Worm (Caenorhabditis elegans) whole organism, early embryonic: ENCODE data around the gene C05D12.3.

Experiments
- B0310.2 ChIP-seq: sonication (generic microtip); optimal IDR thresholded peaks from 2 replicates; lab custom pipeline; 2016; ENCODE audit warnings: mild to moderate bottlenecking, missing genetic modification characterization, missing compliant biosample characterization
- F13C5.2 ChIP-seq: sonication (generic microtip); optimal IDR thresholded peaks from 2 replicates; lab custom pipeline; 2017; ENCODE audit warnings: mild to moderate bottlenecking, missing genetic modification characterization, inconsistent platforms, missing compliant biosample characterization
- aly-1 ChIP-seq: sonication (generic microtip); optimal IDR thresholded peaks from 2 replicates; lab custom pipeline; 2016; ENCODE audit warnings: missing genetic modification characterization, missing compliant biosample characterization
- ama-1 ChIP-seq: fragments of 150-350 bp; optimal IDR thresholded peaks from 2 replicates; lab custom pipeline; 2014
- ceh-13 ChIP-seq: fragments of 200-800 bp; sonication (Bioruptor generic); optimal IDR thresholded peaks from 2 replicates; lab custom pipeline; 2018; ENCODE audit warnings: mild to moderate bottlenecking, missing genetic modification characterization, missing compliant biosample characterization
- ceh-36 ChIP-seq: sonication (generic microtip); optimal IDR thresholded peaks from 2 replicates; lab custom pipeline; 2016; ENCODE audit warnings: missing genetic modification characterization, inconsistent platforms, missing compliant biosample characterization
- ets-7 ChIP-seq: sonication (generic microtip); optimal IDR thresholded peaks from 2 replicates; lab custom pipeline; 2016; ENCODE audit warnings: missing genotype, missing genetic modification characterization, missing compliant biosample characterization
- flt-1 ChIP-seq: fragments of 200-800 bp; sonication (Bioruptor generic); IDR thresholded peaks from 2 replicates; pipeline ENCODE4 v1.3.6; 2022; ENCODE audit warnings: missing genetic modification characterization, missing compliant biosample characterization
- hmbx-1 ChIP-seq: sonication (generic microtip); optimal IDR thresholded peaks from 2 replicates; lab custom pipeline; 2016; ENCODE audit warnings: mild to moderate bottlenecking, missing genetic modification characterization, missing compliant biosample characterization
- hmg-4 ChIP-seq: fragments of 200-800 bp; sonication (Bioruptor generic); optimal IDR thresholded peaks from 2 replicates; lab custom pipeline; 2018; ENCODE audit warnings: mild to moderate bottlenecking, missing genetic modification characterization, missing compliant biosample characterization
- hnd-1 ChIP-seq: sonication (generic microtip); optimal IDR thresholded peaks from 2 replicates; lab custom pipeline; 2016; ENCODE audit warnings: missing genetic modification characterization, missing compliant biosample characterization
- pes-1 ChIP-seq: fragments of 200-800 bp; sonication (Bioruptor generic); IDR thresholded peaks from 2 replicates; pipeline ENCODE4 v1.3.6; 2022; ENCODE audit warnings: missing genetic modification reagents, missing genetic modification characterization, missing compliant biosample characterization
- scrt-1 ChIP-seq: fragments of 200-800 bp; sonication (Bioruptor generic); IDR thresholded peaks from 2 replicates; pipeline ENCODE4 v1.3.6; 2022; ENCODE audit warnings: missing genetic modification characterization, missing compliant biosample characterization
- sea-1 ChIP-seq: fragments of 200-800 bp; sonication (Bioruptor generic); conservative IDR thresholded peaks from 2 replicates; pipeline ENCODE4 v1.3.6; 2022; ENCODE audit warnings: missing genetic modification characterization, missing compliant biosample characterization
- tbx-11 ChIP-seq: fragments of 200-800 bp; sonication (Bioruptor generic); IDR thresholded peaks from 2 replicates; pipeline ENCODE4 v1.3.6; 2022; ENCODE audit warnings: missing genetic modification characterization, missing compliant biosample characterization
- tbx-37 ChIP-seq: fragments of 200-800 bp; sonication (Bioruptor generic); conservative IDR thresholded peaks from 2 replicates; pipeline ENCODE4 v1.3.6; 2022; ENCODE audit warnings: missing genetic modification reagents, missing genetic modification characterization, missing compliant biosample characterization
- tra-4 ChIP-seq: sonication (generic microtip); optimal IDR thresholded peaks from 2 replicates; lab custom pipeline; 2017; ENCODE audit warnings: missing genetic modification characterization, missing compliant biosample characterization

The C05D12.3 gene

ce11 chrII:11417999-11418398 lies 7.1 kb upstream of the C05D12.3 start, which contains the start of gene C05D12.2:
Gene C05D12.2, plus strand, starts transcription at chrII:11418299.
- TF ChIP-seq ceh-13 (GFP tag; lab: Kevin White, UChicago) (no peak), hmbx-1 (tag; lab: Kevin White, UChicago) (no peak), hmg-4 (GFP tag; lab: Kevin White, UChicago) (no peak), sea-1 (GFP tag; lab: Robert Waterston, UW) (no peak), flt-1 (GFP tag; lab: Robert Waterston, UW) (no peak), tbx-11 (GFP tag; lab: Robert Waterston, UW) (no peak), ceh-36 (tag; lab: Kevin White, UChicago) (no peak), F13C5.2 (no peak), pes-1 (GFP tag; lab: Robert Waterston, UW) (no peak), tra-4 (tag; lab: Kevin White, UChicago) (no peak), ets-7 (tag; lab: Kevin White, UChicago) (no peak), B0310.2 (tag; lab: Kevin White, UChicago) (no peak), hnd-1 (tag; lab: Kevin White, UChicago) (no peak), aly-1 (tag; lab: Kevin White, UChicago) (no peak), tbx-37 (no peak), scrt-1 (GFP tag; lab: Robert Waterston, UW) (no peak), ama-1 (lab: Kevin White, UChicago) (no peak)

- TF ChIP-seq scrt-1 (GFP tag; lab: Robert Waterston, UW) (no peak), sea-1 (GFP tag; lab: Robert Waterston, UW) (no peak), tra-4 (tag; lab: Kevin White, UChicago) (no peak), ama-1 (lab: Kevin White, UChicago) (no peak), tbx-11 (GFP tag; lab: Robert Waterston, UW) (no peak), hmg-4 (GFP tag; lab: Kevin White, UChicago) (no peak), B0310.2 (tag; lab: Kevin White, UChicago) (no peak), hnd-1 (tag; lab: Kevin White, UChicago) (no peak), flt-1 (GFP tag; lab: Robert Waterston, UW) (no peak), F13C5.2 (no peak), ets-7 (tag; lab: Kevin White, UChicago) (no peak), aly-1 (tag; lab: Kevin White, UChicago) (no peak)
Observed at ce11 chrII:11418476-11418875, 6.6 kb upstream of the C05D12.3 start.

DNA sequence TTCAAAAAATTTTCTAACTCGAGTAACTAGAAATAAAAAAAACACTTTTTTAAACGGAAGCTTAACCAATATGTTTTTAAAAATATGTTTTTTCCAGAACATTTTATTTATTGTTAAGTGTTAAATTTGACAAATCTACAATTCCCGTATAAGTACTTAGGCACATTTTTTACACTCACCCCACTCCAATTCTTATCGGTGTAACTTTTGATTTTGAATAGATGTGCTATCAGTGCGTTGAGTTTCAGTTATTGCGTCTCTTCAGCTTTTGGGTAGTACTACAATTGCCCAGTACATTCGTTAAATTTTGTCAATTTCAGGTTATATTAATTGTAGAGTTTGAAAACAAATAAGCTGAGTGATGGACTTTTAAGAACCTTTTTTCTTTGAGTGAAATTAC lies 1.0 kb upstream of the C05D12.3 start:
- TF ChIP-seq sea-1 (GFP tag; lab: Robert Waterston, UW) (no peak), ceh-36 (tag; lab: Kevin White, UChicago) (no peak), aly-1 (tag; lab: Kevin White, UChicago) (no peak), tbx-11 (GFP tag; lab: Robert Waterston, UW) (no peak), B0310.2 (tag; lab: Kevin White, UChicago) (no peak), ama-1 (lab: Kevin White, UChicago) (no peak), tbx-37 (no peak)

ce11 chrII:11427322-11427721 lies 2.3 kb downstream of the C05D12.3 start:
- no peak for TF ChIP-seq hmg-4 (GFP tag; lab: Kevin White, UChicago)
- no peak for TF ChIP-seq scrt-1 (GFP tag; lab: Robert Waterston, UW)
- no peak for TF ChIP-seq tra-4 (tag; lab: Kevin White, UChicago)
- TF ChIP-seq hnd-1 (tag; lab: Kevin White, UChicago) = no peak
- TF ChIP-seq F13C5.2 = no peak
- TF ChIP-seq tbx-37 = no peak
- no peak for TF ChIP-seq flt-1 (GFP tag; lab: Robert Waterston, UW)
- TF ChIP-seq B0310.2 (tag; lab: Kevin White, UChicago) = no peak
- no peak for TF ChIP-seq tbx-11 (GFP tag; lab: Robert Waterston, UW)
- TF ChIP-seq ets-7 (tag; lab: Kevin White, UChicago) = no peak
- TF ChIP-seq pes-1 (GFP tag; lab: Robert Waterston, UW) = no peak
- no peak for TF ChIP-seq ceh-13 (GFP tag; lab: Kevin White, UChicago)
- TF ChIP-seq ceh-36 (tag; lab: Kevin White, UChicago) = no peak
- no peak for TF ChIP-seq hmbx-1 (tag; lab: Kevin White, UChicago)
- TF ChIP-seq aly-1 (tag; lab: Kevin White, UChicago) = no peak
- TF ChIP-seq sea-1 (GFP tag; lab: Robert Waterston, UW) = no peak
- TF ChIP-seq ama-1 (lab: Kevin White, UChicago) = no peak

ce11 chrII:11428599-11428998 lies 3.5 kb downstream of the C05D12.3 start:
- TF ChIP-seq sea-1 (GFP tag; lab: Robert Waterston, UW) (no peak), flt-1 (GFP tag; lab: Robert Waterston, UW) (no peak), tbx-11 (GFP tag; lab: Robert Waterston, UW) (no peak), tra-4 (tag; lab: Kevin White, UChicago) (no peak), hnd-1 (tag; lab: Kevin White, UChicago) (no peak), B0310.2 (tag; lab: Kevin White, UChicago) (no peak), pes-1 (GFP tag; lab: Robert Waterston, UW) (no peak), ceh-36 (tag; lab: Kevin White, UChicago) (no peak), ama-1 (lab: Kevin White, UChicago) (no peak), aly-1 (tag; lab: Kevin White, UChicago) (no peak), ets-7 (tag; lab: Kevin White, UChicago) (no peak), ceh-13 (GFP tag; lab: Kevin White, UChicago) (no peak)

- no peak for TF ChIP-seq tra-4 (tag; lab: Kevin White, UChicago)
- TF ChIP-seq ceh-36 (tag; lab: Kevin White, UChicago) = no peak
- TF ChIP-seq hmbx-1 (tag; lab: Kevin White, UChicago) = no peak
- no peak for TF ChIP-seq tbx-37
- TF ChIP-seq F13C5.2 = no peak
- no peak for TF ChIP-seq flt-1 (GFP tag; lab: Robert Waterston, UW)
- TF ChIP-seq ets-7 (tag; lab: Kevin White, UChicago) = no peak
- TF ChIP-seq scrt-1 (GFP tag; lab: Robert Waterston, UW) = no peak
- no peak for TF ChIP-seq aly-1 (tag; lab: Kevin White, UChicago)
- TF ChIP-seq sea-1 (GFP tag; lab: Robert Waterston, UW) = no peak
- TF ChIP-seq pes-1 (GFP tag; lab: Robert Waterston, UW) = no peak
- no peak for TF ChIP-seq ama-1 (lab: Kevin White, UChicago)
- TF ChIP-seq hmg-4 (GFP tag; lab: Kevin White, UChicago) = no peak
- TF ChIP-seq ceh-13 (GFP tag; lab: Kevin White, UChicago) = no peak
- TF ChIP-seq tbx-11 (GFP tag; lab: Robert Waterston, UW) = no peak
- TF ChIP-seq hnd-1 (tag; lab: Kevin White, UChicago) = no peak
- TF ChIP-seq B0310.2 (tag; lab: Kevin White, UChicago) = no peak
Observed at ce11 chrII:11431584-11431983, 6.5 kb downstream of the C05D12.3 start, which contains the start of gene C05D12.4. Gene C05D12.4, plus strand, starts transcription at chrII:11431884.
